Worm (Caenorhabditis elegans) whole organism, L1 larva: Measurements from ENCODE around the gene cest-5.1.

Source experiments
- C34B4.2 ChIP-seq: sonication (generic microtip); optimal IDR thresholded peaks from 2 replicates; lab custom pipeline; 2017; ENCODE audit warnings: mild to moderate bottlenecking, missing genetic modification characterization, missing compliant biosample characterization
- alr-1 ChIP-seq: fragments of 200-800 bp; sonication (Bioruptor generic); optimal IDR thresholded peaks from 2 replicates; lab custom pipeline; 2018; ENCODE audit warnings: borderline replicate concordance, mild to moderate bottlenecking, missing genetic modification characterization, missing compliant biosample characterization
- elt-2 ChIP-seq: sonication (generic microtip); optimal IDR thresholded peaks from 2 replicates; lab custom pipeline; 2016; ENCODE audit warnings: missing genetic modification characterization, mild to moderate bottlenecking, inconsistent platforms, missing compliant biosample characterization, missing genetic modification reagents

DNA sequence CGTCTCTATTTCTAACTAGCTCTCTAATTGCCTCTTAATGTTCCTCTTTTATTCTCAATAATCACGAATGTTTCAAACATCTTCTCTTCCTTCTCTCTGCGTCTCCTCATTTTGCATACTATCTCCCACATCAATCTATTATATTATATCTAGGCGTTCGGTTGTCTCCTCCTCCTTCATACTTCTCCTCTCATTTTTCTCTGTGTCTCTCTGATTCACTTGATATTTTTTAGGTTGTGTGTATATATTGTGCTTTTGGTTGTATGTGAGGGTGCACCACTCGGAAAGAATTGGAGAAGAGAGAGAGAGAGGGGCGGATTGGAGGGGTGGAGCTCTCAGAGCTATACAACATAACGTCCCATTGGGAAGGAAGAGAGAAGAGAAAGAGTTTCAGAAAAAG is 17.1 kb upstream of the cest-5.1 start:
- TF ChIP-seq alr-1 (no peak), C34B4.2 (tag; lab: Kevin White, UChicago) (no peak), elt-2 (tag; lab: Kevin White, UChicago) (no peak)
